Worm (Caenorhabditis elegans): ENCODE measurements around the gene C32H11.4.

Gene C32H11.4

ce11 chrIV:12896371-12896882, 24.6 kb upstream of the C32H11.4 start, which contains the start of gene K08D8.7:
Gene K08D8.7 (plus strand): TSS chrIV:12896832.
- TF ChIP-seq fax-1 (tag; optimal IDR thresholded peaks at IDR 0.05) (no peak), ceh-14 (tag; optimal IDR thresholded peaks at IDR 0.05) (no peak), unc-42 (tag; optimal IDR thresholded peaks at IDR 0.05) (no peak), gmeb-2 (tag; optimal IDR thresholded peaks at IDR 0.05) (no peak), npax-4 (tag; optimal IDR thresholded peaks at IDR 0.05) (no peak), tbx-2 (tag; optimal IDR thresholded peaks at IDR 0.05) (no peak), sdc-2 (tag; optimal IDR thresholded peaks at IDR 0.05) (no peak), unc-55 (GFP tag; optimal IDR thresholded peaks at IDR 0.05) (no peak), nhr-11 (tag; optimal IDR thresholded peaks at IDR 0.05) (no peak), hlh-30 (tag; optimal IDR thresholded peaks at IDR 0.05; ENCODE audit: insufficient read depth) (no peak), syd-9 (tag; optimal IDR thresholded peaks at IDR 0.05) (no peak), ceh-30 (tag; optimal IDR thresholded peaks at IDR 0.05) (no peak), dve-1 (tag; optimal IDR thresholded peaks at IDR 0.05) (no peak), C38D4.7 (GFP tag; optimal IDR thresholded peaks at IDR 0.05) (no peak), sox-2 (GFP tag; IDR thresholded peaks at IDR 0.05) (no peak), ahr-1 (tag; optimal IDR thresholded peaks at IDR 0.05) (no peak), pag-3 (tag; optimal IDR thresholded peaks at IDR 0.05; ENCODE audit: borderline replicate concordance) (no peak), ceh-24 (tag; optimal IDR thresholded peaks at IDR 0.05) (no peak)

- no peak for TF ChIP-seq pat-9 (tag; optimal IDR thresholded peaks at IDR 0.05)
- no peak for TF ChIP-seq ceh-18 (tag; optimal IDR thresholded peaks at IDR 0.05)
- no peak for TF ChIP-seq C08G9.2 (tag; optimal IDR thresholded peaks at IDR 0.05)
- no peak for TF ChIP-seq ceh-48 (tag; optimal IDR thresholded peaks at IDR 0.05)
These were observed 23.9 kb upstream of the C32H11.4 start for ce11 chrIV:12897146-12897545.

ce11 chrIV:12898823-12899222, 22.2 kb upstream of the C32H11.4 start:
- TF ChIP-seq odd-2 (tag; optimal IDR thresholded peaks at IDR 0.05) (no peak), ceh-24 (tag; optimal IDR thresholded peaks at IDR 0.05) (no peak), F13H6.1 (tag; optimal IDR thresholded peaks at IDR 0.05) (no peak), nfya-1 (tag; optimal IDR thresholded peaks at IDR 0.05) (no peak), pqm-1 (tag; optimal IDR thresholded peaks at IDR 0.05) (no peak), hlh-30 (tag; optimal IDR thresholded peaks at IDR 0.05; ENCODE audit: insufficient read depth) (no peak), nhr-11 (tag; optimal IDR thresholded peaks at IDR 0.05) (no peak), ahr-1 (tag; optimal IDR thresholded peaks at IDR 0.05) (no peak)

ce11 chrIV:12899392-12899791, 21.7 kb upstream of the C32H11.4 start, which contains the start of gene K08D8.9:
Gene K08D8.9 (plus strand): TSS chrIV:12899692.
- TF ChIP-seq ceh-9 (tag; optimal IDR thresholded peaks at IDR 0.05) = no peak
- no peak for TF ChIP-seq ceh-24 (tag; optimal IDR thresholded peaks at IDR 0.05)
- no peak for TF ChIP-seq ceh-14 (tag; optimal IDR thresholded peaks at IDR 0.05)

ce11 chrIV:12900267-12900666, 20.8 kb upstream of the C32H11.4 start, which contains the start of gene K08D8.10:
Gene K08D8.10 (plus strand): TSS chrIV:12900567.
- TF ChIP-seq ceh-14 (tag; optimal IDR thresholded peaks at IDR 0.05) (no peak), pat-9 (tag; optimal IDR thresholded peaks at IDR 0.05) (no peak), unc-42 (tag; optimal IDR thresholded peaks at IDR 0.05) (no peak), sox-4 (tag; optimal IDR thresholded peaks at IDR 0.05) (no peak), ceh-31 (tag; optimal IDR thresholded peaks at IDR 0.05) (no peak)

- TF ChIP-seq ceh-30 (tag; optimal IDR thresholded peaks at IDR 0.05) (no peak), elt-2 (tag; optimal IDR thresholded peaks at IDR 0.05) (peak; percentile 48)
These were observed 19.5 kb upstream of the C32H11.4 start for ce11 chrIV:12901602-12902001.
